Worm (Caenorhabditis elegans): ENCODE data around the gene C17C3.11.
"Not testable (repeated sequence)": the region's sequence is repeated elsewhere in the genome, so short reads cannot be mapped to it uniquely, and the experiment has no call there.

The C17C3.11 gene

ce11 chrII:5531855-5532328 lies 5.7 kb upstream of the C17C3.11 start, which contains the start of gene C17C3.9:
C17C3.9 (minus strand) TSS chrII:5532278.
- TF ChIP-seq athp-1 (tag; optimal IDR thresholded peaks at IDR 0.05): no peak
- TF ChIP-seq F22D6.2 (tag; optimal IDR thresholded peaks at IDR 0.05): no peak

DNA sequence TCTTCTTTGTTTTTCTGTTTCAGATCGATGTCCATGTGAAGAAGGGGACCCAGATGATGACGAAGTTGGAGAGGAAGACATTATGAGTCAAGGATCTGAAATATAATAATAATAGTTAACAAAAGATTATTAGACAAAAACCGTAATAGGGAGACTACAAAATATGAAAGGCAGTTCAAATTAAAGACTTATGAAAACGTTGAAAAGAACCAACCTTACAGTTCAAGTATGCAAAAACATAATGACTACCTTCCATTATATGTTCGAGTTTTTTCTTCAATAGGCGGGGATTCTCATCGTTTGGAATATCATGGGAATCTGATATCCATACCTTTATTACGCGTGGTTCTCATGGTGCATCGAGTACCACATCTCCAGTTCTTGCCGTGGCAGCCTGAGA lies 4.0 kb upstream of the C17C3.11 start, which contains the start of gene hlh-26:
Gene hlh-26, minus strand, starts transcription at position 101 of the 400 bp plus-strand sequence.
- TF ChIP-seq bed-1 (GFP tag; IDR thresholded peaks at IDR 0.05): no peak
- TF ChIP-seq snpc-1.3 (tag; optimal IDR thresholded peaks at IDR 0.05; ENCODE audit: insufficient read depth): no peak
- TF ChIP-seq rcor-1 (GFP tag; IDR thresholded peaks at IDR 0.05): no peak
- TF ChIP-seq lsy-27 (tag; optimal IDR thresholded peaks at IDR 0.05; ENCODE audit: borderline replicate concordance, insufficient read depth): no peak
- TF ChIP-seq hsf-1 (GFP tag; IDR thresholded peaks at IDR 0.05): no peak
- no peak for TF ChIP-seq atf-7 (tag; optimal IDR thresholded peaks at IDR 0.05)
- no peak for TF ChIP-seq nhr-90 (tag; optimal IDR thresholded peaks at IDR 0.05)
- no peak for TF ChIP-seq ztf-6 (GFP tag; IDR thresholded peaks at IDR 0.05)
- TF ChIP-seq snpc-1.1 (tag; optimal IDR thresholded peaks at IDR 0.05; ENCODE audit: insufficient read depth): no peak
- TF ChIP-seq Y95B8A.8 (GFP tag; IDR thresholded peaks at IDR 0.05): no peak
- no peak for TF ChIP-seq nhr-179 (tag; optimal IDR thresholded peaks at IDR 0.05)
- no peak for TF ChIP-seq attf-3 (GFP tag; conservative IDR thresholded peaks at IDR 0.05)
- no peak for TF ChIP-seq xnd-1 (tag; optimal IDR thresholded peaks at IDR 0.05)
- TF ChIP-seq pbrm-1 (GFP tag; IDR thresholded peaks at IDR 0.05): no peak
- no peak for TF ChIP-seq ama-1 (optimal IDR thresholded peaks at IDR 0.05)
- no peak for TF ChIP-seq ama-1 (GFP tag; optimal IDR thresholded peaks at IDR 0.05)
- no peak for TF ChIP-seq ccch-3 (GFP tag; optimal IDR thresholded peaks at IDR 0.05)
- TF ChIP-seq Y53G8AR.9 (GFP tag; conservative IDR thresholded peaks at IDR 0.05): no peak
- no peak for TF ChIP-seq die-1 (tag; optimal IDR thresholded peaks at IDR 0.05)

ce11 chrII:5534939-5535338 lies 2.7 kb upstream of the C17C3.11 start, which contains the start of gene hlh-25:
hlh-25 (plus strand) TSS chrII:5535239.
- not testable (repeated sequence) for TF ChIP-seq aptf-2 (GFP tag; conservative IDR thresholded peaks at IDR 0.05); hrde-1 (tag; optimal IDR thresholded peaks at IDR 0.05; ENCODE audit: borderline replicate concordance); nfya-1 (tag; optimal IDR thresholded peaks at IDR 0.05; ENCODE audit: borderline replicate concordance, insufficient read depth)

DNA sequence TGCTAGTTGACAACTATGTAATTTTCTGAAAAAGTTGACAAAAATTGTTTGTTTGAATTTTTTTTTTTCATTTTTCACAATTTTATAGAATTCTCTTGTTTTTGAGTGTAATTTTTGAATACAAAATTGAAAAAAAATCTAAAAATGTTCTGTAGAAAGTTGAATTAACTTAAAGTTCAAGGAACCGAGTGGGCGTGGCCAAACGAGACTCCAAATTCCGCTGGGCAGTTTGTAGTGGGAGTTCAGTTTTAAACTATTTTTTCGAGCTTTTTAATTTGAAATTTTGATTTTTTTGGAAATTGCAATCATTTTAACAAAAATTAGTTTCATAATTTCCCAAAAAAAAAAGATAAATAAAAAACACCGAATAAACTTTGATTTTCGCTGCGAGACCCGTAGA lies 546 bp upstream of the C17C3.11 start:
- no peak for TF ChIP-seq K12H6.12 (tag; optimal IDR thresholded peaks at IDR 0.05)
- peak; percentile 39; the same call in 1 of the 2 replicates for TF ChIP-seq attf-3 (GFP tag; conservative IDR thresholded peaks at IDR 0.05)

DNA sequence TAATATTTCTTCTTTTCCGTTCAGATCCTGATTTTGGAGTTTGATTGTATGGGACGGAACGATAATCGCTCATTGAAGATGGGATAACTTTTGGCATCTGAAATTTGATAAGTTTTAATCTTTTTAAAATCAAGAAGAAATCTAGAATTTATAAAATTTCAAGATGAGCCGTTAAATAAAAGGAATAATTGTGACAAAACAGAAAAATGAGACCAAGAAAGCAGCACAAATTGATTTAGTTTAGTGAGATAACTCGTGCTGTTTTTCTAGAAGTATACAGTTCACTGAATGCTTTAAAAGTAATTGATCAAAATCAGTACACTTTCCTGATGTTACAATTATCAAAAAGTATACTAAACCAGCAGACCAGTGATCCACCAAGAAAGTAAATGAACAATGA lies 2.5 kb downstream of the C17C3.11 start, which contains the start of gene hlh-27:
Gene hlh-27, minus strand, starts transcription at position 101 of the 400 bp plus-strand sequence.
- TF ChIP-seq F57C9.4 (tag; optimal IDR thresholded peaks at IDR 0.05); snpc-1.3 (tag; optimal IDR thresholded peaks at IDR 0.05; ENCODE audit: insufficient read depth); C17E4.6 (GFP tag; IDR thresholded peaks at IDR 0.05): not testable (repeated sequence)

DNA sequence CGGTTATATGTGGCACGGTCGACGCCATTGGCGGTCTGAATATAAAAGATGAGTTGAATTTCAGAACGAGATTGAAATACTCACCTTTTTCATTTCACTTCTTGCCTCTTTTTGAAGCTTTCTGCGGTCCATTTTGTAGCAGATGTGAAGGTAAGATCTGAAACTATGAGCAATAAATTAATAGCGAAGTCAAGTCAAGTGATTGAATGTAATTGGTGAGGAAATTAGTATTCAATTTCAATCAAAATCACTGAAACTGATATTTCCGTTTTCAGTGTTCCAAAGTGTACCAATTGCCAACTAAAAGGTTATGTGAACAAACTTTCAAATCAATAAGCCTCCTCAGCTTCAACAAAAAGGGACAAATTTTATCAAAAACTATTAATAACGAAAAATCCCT lies 4.1 kb downstream of the C17C3.11 start, which contains the start of gene C17C3.24:
Gene C17C3.24, minus strand, starts transcription at position 101 of the 400 bp plus-strand sequence.
- TF ChIP-seq ekl-4 (GFP tag; IDR thresholded peaks at IDR 0.05) (no peak), akir-1 (GFP tag; optimal IDR thresholded peaks at IDR 0.05) (no peak), nfyb-1 (GFP tag; IDR thresholded peaks at IDR 0.05) (no peak), mcd-1 (GFP tag; IDR thresholded peaks at IDR 0.05) (no peak), ZK185.1 (tag; optimal IDR thresholded peaks at IDR 0.05; ENCODE audit: poor library complexity, severe bottlenecking) (no peak), hrde-1 (tag; optimal IDR thresholded peaks at IDR 0.05; ENCODE audit: borderline replicate concordance) (no peak), egl-44 (GFP tag; IDR thresholded peaks at IDR 0.05) (no peak), Y53F4B.3 (GFP tag; IDR thresholded peaks at IDR 0.05) (no peak), hsf-1 (GFP tag; IDR thresholded peaks at IDR 0.05) (no peak), cebp-1 (GFP tag; IDR thresholded peaks at IDR 0.05) (no peak), cebp-1 (tag; optimal IDR thresholded peaks at IDR 0.05) (no peak), rec-8 (tag; optimal IDR thresholded peaks at IDR 0.05) (no peak), mel-28 (tag; optimal IDR thresholded peaks at IDR 0.05; ENCODE audit: borderline replicate concordance) (no peak)

All from whole organism, young adult.